Fruit fly (Drosophila melanogaster): ENCODE measurements around the gene CG8119.

DNA sequence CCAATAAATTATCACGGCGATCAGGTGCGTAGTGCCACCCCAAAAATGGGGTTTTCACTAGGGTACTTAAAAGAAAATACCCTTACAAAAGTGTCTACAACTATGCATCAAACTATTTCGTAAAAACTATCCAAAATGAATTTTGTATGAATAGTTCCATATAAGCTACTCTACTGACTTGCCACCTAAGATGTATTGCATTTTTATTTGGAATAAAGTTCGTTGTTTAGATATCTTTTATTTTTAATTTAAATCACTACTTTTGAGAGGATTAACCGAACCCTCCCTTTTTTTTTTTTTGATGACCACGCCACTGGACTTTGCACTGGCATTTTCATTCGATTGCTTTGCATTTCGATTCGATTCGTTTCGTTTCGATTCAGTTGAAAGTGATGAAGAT is 12.9 kb upstream of the CG8119 start:
- TF ChIP-seq psq (optimal IDR thresholded peaks at IDR 0.05) (no peak), pan (optimal IDR thresholded peaks at IDR 0.05) (no peak), CG8478 (optimal IDR thresholded peaks at IDR 0.05) (no peak), Dll (optimal IDR thresholded peaks at IDR 0.05) (no peak), usp (GFP tag; optimal IDR thresholded peaks at IDR 0.05) (no peak)
